Worm (Caenorhabditis elegans): ENCODE measurements around the gene D2096.12.

DNA sequence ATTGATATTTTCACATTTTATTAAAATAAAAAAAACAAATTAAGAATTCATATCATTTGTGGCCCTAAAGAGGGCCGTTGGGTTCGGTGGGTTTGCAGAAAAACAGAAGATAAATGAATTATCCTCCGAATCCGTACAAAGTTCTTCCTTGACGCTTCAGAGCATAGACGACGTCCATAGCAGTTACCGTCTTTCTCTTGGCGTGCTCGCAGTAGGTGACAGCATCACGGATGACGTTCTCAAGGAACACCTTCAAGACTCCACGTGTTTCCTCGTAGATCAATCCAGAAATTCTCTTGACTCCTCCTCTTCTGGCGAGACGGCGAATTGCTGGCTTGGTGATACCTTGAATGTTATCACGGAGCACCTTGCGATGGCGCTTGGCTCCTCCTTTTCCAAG, 29.7 kb upstream of the D2096.12 start:
- no peak for TF ChIP-seq dpl-1 (GFP tag; optimal IDR thresholded peaks at IDR 0.05)
- TF ChIP-seq attf-5 (GFP tag; optimal IDR thresholded peaks at IDR 0.05): no peak
- no peak for TF ChIP-seq unc-130 (GFP tag; optimal IDR thresholded peaks at IDR 0.05)
- TF ChIP-seq ama-1 (optimal IDR thresholded peaks at IDR 0.05): no peak
- no peak for TF ChIP-seq ama-1 (GFP tag; optimal IDR thresholded peaks at IDR 0.05)
